Worm (Caenorhabditis elegans): ENCODE measurements around the gene nrf-6.

The nrf-6 gene

DNA sequence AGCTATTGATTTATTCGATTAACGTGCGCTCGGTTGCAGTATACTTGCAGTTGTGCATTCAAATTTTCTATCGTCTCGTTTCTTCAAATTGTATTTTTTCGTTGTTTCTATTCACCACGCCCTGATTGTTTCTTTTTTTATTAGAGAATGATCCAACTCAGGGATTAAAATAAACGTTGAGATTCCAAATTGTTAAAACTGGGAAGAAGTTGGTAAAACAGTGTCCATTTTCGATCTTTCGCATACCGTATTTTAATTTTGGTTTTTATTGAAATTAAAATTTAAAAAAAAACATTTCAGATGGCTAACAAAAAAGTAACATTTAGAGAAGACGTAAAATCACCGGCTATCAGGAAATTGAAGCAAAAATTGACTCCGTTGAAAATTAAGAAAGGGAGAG is 14.8 kb upstream of the nrf-6 start, which contains the start of gene apn-1:
TSS of gene apn-1 (plus strand) at position 301 of the 400 bp plus-strand sequence.
- TF ChIP-seq egl-27 (tag; optimal IDR thresholded peaks at IDR 0.05): no peak
- no peak for TF ChIP-seq nhr-19 (GFP tag; conservative IDR thresholded peaks at IDR 0.05)
- TF ChIP-seq nhr-47 (tag; optimal IDR thresholded peaks at IDR 0.05): no peak
- no peak for TF ChIP-seq sptf-1 (tag; optimal IDR thresholded peaks at IDR 0.05)
- no peak for TF ChIP-seq C16A3.4 (tag; optimal IDR thresholded peaks at IDR 0.05)
- no peak for TF ChIP-seq tlp-1 (tag; optimal IDR thresholded peaks at IDR 0.05)
- TF ChIP-seq alr-1 (tag; optimal IDR thresholded peaks at IDR 0.05; ENCODE audit: borderline replicate concordance): no peak
- TF ChIP-seq lsy-2 (tag; optimal IDR thresholded peaks at IDR 0.05): no peak
- TF ChIP-seq lin-35 (GFP tag; optimal IDR thresholded peaks at IDR 0.05): no peak
- TF ChIP-seq nhr-71 (tag; optimal IDR thresholded peaks at IDR 0.05): no peak

DNA sequence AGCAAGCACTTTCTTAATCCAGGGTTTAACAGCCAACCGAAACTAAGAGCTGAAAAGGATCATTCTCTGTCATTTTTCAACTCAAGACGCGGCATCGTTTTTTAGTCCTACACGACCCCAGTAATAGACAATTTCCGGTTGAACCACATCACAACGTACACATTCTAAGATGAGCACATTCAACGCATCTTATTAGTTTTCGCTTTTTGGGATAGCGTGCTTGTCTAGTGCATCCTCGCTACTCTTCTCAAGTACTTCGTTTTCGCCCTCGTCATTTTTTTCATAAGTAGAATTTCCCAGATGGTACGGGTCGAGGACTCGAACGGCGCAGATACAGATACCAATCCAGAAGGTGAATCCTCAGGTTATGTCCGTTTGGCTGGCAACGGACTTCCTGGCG is 9.8 kb upstream of the nrf-6 start, which contains the start of gene T05H10.1:
TSS of gene T05H10.1 (plus strand) at position 301 of the 400 bp plus-strand sequence.
- TF ChIP-seq zag-1 (tag; optimal IDR thresholded peaks at IDR 0.05): no peak
- TF ChIP-seq dpl-1 (GFP tag; optimal IDR thresholded peaks at IDR 0.05): no peak
- no peak for TF ChIP-seq sup-37 (GFP tag; optimal IDR thresholded peaks at IDR 0.05)
- no peak for TF ChIP-seq ces-1 (GFP tag; optimal IDR thresholded peaks at IDR 0.05)
- no peak for TF ChIP-seq ceh-88 (GFP tag; IDR thresholded peaks at IDR 0.05)
- TF ChIP-seq unc-98 (GFP tag; IDR thresholded peaks at IDR 0.05): no peak
- no peak for TF ChIP-seq jun-1 (tag; optimal IDR thresholded peaks at IDR 0.05)
- TF ChIP-seq xbp-1 (tag; optimal IDR thresholded peaks at IDR 0.05): no peak
- TF ChIP-seq irx-1 (tag; optimal IDR thresholded peaks at IDR 0.05): no peak
- TF ChIP-seq rnt-1 (tag; optimal IDR thresholded peaks at IDR 0.05): no peak
- no peak for TF ChIP-seq mep-1 (tag; optimal IDR thresholded peaks at IDR 0.05)
- no peak for TF ChIP-seq C34B4.2 (tag; optimal IDR thresholded peaks at IDR 0.05)
- TF ChIP-seq alr-1 (tag; optimal IDR thresholded peaks at IDR 0.05; ENCODE audit: borderline replicate concordance): no peak
- no peak for TF ChIP-seq nhr-12 (tag; optimal IDR thresholded peaks at IDR 0.05)
- no peak for TF ChIP-seq fkh-8 (tag; optimal IDR thresholded peaks at IDR 0.05)
- TF ChIP-seq lsy-2 (tag; optimal IDR thresholded peaks at IDR 0.05): no peak
- TF ChIP-seq nhr-77 (tag; optimal IDR thresholded peaks at IDR 0.05): no peak
- TF ChIP-seq lin-39 (tag; optimal IDR thresholded peaks at IDR 0.05): no peak
- no peak for TF ChIP-seq mab-9 (GFP tag; IDR thresholded peaks at IDR 0.05)

DNA sequence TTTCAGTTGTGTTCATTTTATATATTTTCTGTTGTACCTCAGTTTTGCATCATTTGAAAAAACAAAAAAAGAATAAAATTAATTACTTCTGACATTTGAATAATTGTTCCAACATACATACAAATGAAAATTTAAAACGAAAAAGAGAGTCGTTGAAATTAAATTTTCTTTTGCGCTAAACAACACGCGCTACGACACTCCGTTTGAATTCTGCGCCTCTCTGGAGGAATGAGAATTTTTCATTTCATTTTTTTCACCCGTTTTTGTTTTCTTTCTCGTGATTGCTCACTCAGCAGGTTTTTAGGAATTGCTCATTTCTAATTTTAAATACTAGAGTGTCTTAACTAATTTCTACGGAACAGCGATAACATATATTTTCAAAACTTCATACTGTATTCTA is 9.1 kb upstream of the nrf-6 start:
- TF ChIP-seq dpl-1 (GFP tag; optimal IDR thresholded peaks at IDR 0.05) (peak in 2 of 3 experiments; percentile 12 to 42), xbp-1 (tag; optimal IDR thresholded peaks at IDR 0.05) (peak; percentile 23), nhr-20 (tag; optimal IDR thresholded peaks at IDR 0.05) (peak; percentile 32), hlh-4 (tag; optimal IDR thresholded peaks at IDR 0.05) (no peak), lin-14 (GFP tag; optimal IDR thresholded peaks at IDR 0.05) (peak; percentile 30), lin-15B (tag; optimal IDR thresholded peaks at IDR 0.05) (peak; percentile 72), skn-1 (tag; optimal IDR thresholded peaks at IDR 0.05) (peak; percentile 21), nhr-47 (tag; optimal IDR thresholded peaks at IDR 0.05) (peak; percentile 27), sptf-1 (tag; optimal IDR thresholded peaks at IDR 0.05) (no peak), nhr-71 (tag; optimal IDR thresholded peaks at IDR 0.05) (peak; percentile 36), nhr-85 (tag) (peak; percentile 54), snu-23 (GFP tag; optimal IDR thresholded peaks at IDR 0.05) (peak; percentile 43), ceh-82 (tag; optimal IDR thresholded peaks at IDR 0.05) (peak in 1 of 3 experiments; percentile 16), blmp-1 (tag; optimal IDR thresholded peaks at IDR 0.05) (peak; percentile 48), lin-13 (GFP tag; optimal IDR thresholded peaks at IDR 0.05) (peak; percentile 0), efl-1 (optimal IDR thresholded peaks at IDR 0.05) (peak; percentile 21 to 38), efl-1 (GFP tag; optimal IDR thresholded peaks at IDR 0.05 in 1 of 2) (peak; percentile 47 to 68), C16A3.4 (tag; optimal IDR thresholded peaks at IDR 0.05) (peak; percentile 18), F16B12.6 (tag; optimal IDR thresholded peaks at IDR 0.05) (no peak), lir-3 (tag; optimal IDR thresholded peaks at IDR 0.05; ENCODE audit: poor library complexity) (peak; percentile 42), rnt-1 (tag; optimal IDR thresholded peaks at IDR 0.05) (peak; percentile 13), snpc-4 (tag; optimal IDR thresholded peaks at IDR 0.05) (no peak), lin-35 (GFP tag; optimal IDR thresholded peaks at IDR 0.05) (peak; percentile 30 to 60), unc-130 (tag; optimal IDR thresholded peaks at IDR 0.05) (no peak), aha-1 (tag; optimal IDR thresholded peaks at IDR 0.05) (no peak), lsy-2 (tag; optimal IDR thresholded peaks at IDR 0.05) (peak; percentile 65 to 74), swsn-7 (tag; optimal IDR thresholded peaks at IDR 0.05) (peak; percentile 48)
